Fruit fly (Drosophila melanogaster) whole organism, pupa: Measurements from ENCODE around the gene Jon99Fii.

Experiments
- CG10348 ChIP-seq: fragments of 200-800 bp; sonication (Bioruptor generic); IDR thresholded peaks from 2 replicates; pipeline ENCODE4 v1.3.6; 2022; ENCODE audit warnings: missing biosample characterization, missing genetic modification characterization
- CG12605 ChIP-seq: fragments of 200-800 bp; sonication (Bioruptor generic); IDR thresholded peaks from 2 replicates; pipeline ENCODE4 v1.3.6; 2022; ENCODE audit warnings: missing biosample characterization, missing genetic modification characterization
- CG13204 ChIP-seq: fragments of 200-800 bp; sonication (Bioruptor generic); optimal IDR thresholded peaks from 2 replicates; lab custom pipeline; 2018; ENCODE audit warnings: missing biosample characterization, mild to moderate bottlenecking, missing genetic modification characterization, moderate library complexity
- CG14655 ChIP-seq: fragments of 200-800 bp; sonication (Bioruptor generic); optimal IDR thresholded peaks from 3 replicates; lab custom pipeline; 2017; ENCODE audit warnings: mild to moderate bottlenecking, missing biosample characterization, missing genetic modification reagents, missing genetic modification characterization
- CG15710 ChIP-seq: fragments of 200-800 bp; sonication (Bioruptor generic); optimal IDR thresholded peaks from 2 replicates; lab custom pipeline; 2018; ENCODE audit warnings: missing biosample characterization, mild to moderate bottlenecking, missing genetic modification characterization, moderate library complexity
- CG17806 ChIP-seq: fragments of 200-800 bp; sonication (Bioruptor generic); optimal IDR thresholded peaks from 2 replicates; lab custom pipeline; 2018; ENCODE audit warnings: missing biosample characterization, mild to moderate bottlenecking, missing genetic modification characterization, moderate library complexity
- CG32121 ChIP-seq: fragments of 200-800 bp; sonication (Bioruptor generic); IDR thresholded peaks from 2 replicates; pipeline ENCODE4 v1.3.6; 2022; ENCODE audit warnings: missing biosample characterization, missing genetic modification characterization
- CG34367 ChIP-seq: fragments of 200-800 bp; sonication (Bioruptor generic); optimal IDR thresholded peaks from 2 replicates; lab custom pipeline; 2018; ENCODE audit warnings: missing biosample characterization, mild to moderate bottlenecking, missing genetic modification characterization
- CG4496 ChIP-seq: fragments of 200-800 bp; sonication (Bioruptor generic); IDR thresholded peaks from 3 replicates; pipeline ENCODE4 v1.3.6; 2022; ENCODE audit warnings: missing biosample characterization, missing genetic modification characterization
- CG8159 ChIP-seq: fragments of 200-800 bp; sonication (Bioruptor generic); optimal IDR thresholded peaks from 3 replicates; lab custom pipeline; 2018; ENCODE audit warnings: missing biosample characterization, mild to moderate bottlenecking, missing genetic modification characterization, moderate library complexity
- CG8301 ChIP-seq: fragments of 200-800 bp; sonication (Bioruptor generic); optimal IDR thresholded peaks from 2 replicates; lab custom pipeline; 2018; ENCODE audit warnings: missing biosample characterization, mild to moderate bottlenecking, missing genetic modification characterization
- CG9948 ChIP-seq: fragments of 200-800 bp; sonication (Bioruptor generic); optimal IDR thresholded peaks from 2 replicates; lab custom pipeline; 2018; ENCODE audit warnings: missing biosample characterization, mild to moderate bottlenecking, missing genetic modification characterization, moderate library complexity
- D1 ChIP-seq: fragments of 200-800 bp; sonication (Bioruptor generic); optimal IDR thresholded peaks from 2 replicates; lab custom pipeline; 2018; ENCODE audit warnings: missing biosample characterization, mild to moderate bottlenecking, missing genetic modification characterization, moderate library complexity
- EcR ChIP-seq: fragments of 200-800 bp; sonication (Bioruptor generic); optimal IDR thresholded peaks from 3 replicates; lab custom pipeline; 2019; ENCODE audit warnings: missing biosample characterization, missing genetic modification characterization, mild to moderate bottlenecking, moderate library complexity, missing genetic modification reagents
- Ets98B ChIP-seq: fragments of 200-800 bp; sonication (Bioruptor generic); IDR thresholded peaks from 2 replicates; pipeline ENCODE4 v1.3.6; 2022; ENCODE audit warnings: missing biosample characterization, missing genetic modification characterization
- Pif1A ChIP-seq: fragments of 200-800 bp; sonication (Bioruptor generic); optimal IDR thresholded peaks from 3 replicates; lab custom pipeline; 2016; ENCODE audit warnings: missing biosample characterization, missing genetic modification characterization
- Pif1B ChIP-seq: fragments of 200-800 bp; sonication (Bioruptor generic); optimal IDR thresholded peaks from 3 replicates; lab custom pipeline; 2016; ENCODE audit warnings: missing biosample characterization, missing genetic modification characterization
- Snoo ChIP-seq: fragments of 200-800 bp; sonication (Bioruptor generic); optimal IDR thresholded peaks from 3 replicates; lab custom pipeline; 2017; ENCODE audit warnings: missing biosample characterization, mild to moderate bottlenecking, missing genetic modification characterization, inconsistent platforms
- fd96Ca ChIP-seq: fragments of 200-800 bp; sonication (Bioruptor generic); IDR thresholded peaks from 3 replicates; pipeline ENCODE4 v1.3.6; 2022; ENCODE audit warnings: missing biosample characterization, missing genetic modification characterization
- gl ChIP-seq: fragments of 200-800 bp; sonication (Bioruptor generic); optimal IDR thresholded peaks from 2 replicates; lab custom pipeline; 2018; ENCODE audit warnings: missing biosample characterization, mild to moderate bottlenecking, missing genetic modification characterization
- rn ChIP-seq: fragments of 200-800 bp; sonication (Bioruptor generic); IDR thresholded peaks from 2 replicates; pipeline ENCODE4 v1.3.6; 2022; ENCODE audit warnings: missing biosample characterization, missing genetic modification characterization

The Jon99Fii gene

dm6 chr3R:30531129-30531708 lies 43.5 kb upstream of the Jon99Fii start:
- TF ChIP-seq CG12605 (GFP tag; lab: Robert Waterston, UW) (peak; percentile 56; the same call in 1 of the 2 replicates), rn (no peak), Pif1A (GFP tag; lab: Kevin White, UChicago) (peak; percentile 3), CG8159 (tag; lab: Kevin White, UChicago) (no peak), CG34367 (tag; lab: Kevin White, UChicago) (no peak), CG32121 (GFP tag; lab: Robert Waterston, UW) (no peak; the same call in 1 of the 2 replicates), gl (no peak), D1 (tag; lab: Kevin White, UChicago) (no peak), CG4496 (GFP tag; lab: Robert Waterston, UW) (peak; percentile 64), Snoo (tag; lab: Kevin White, UChicago) (no peak), CG15710 (tag; lab: Kevin White, UChicago) (no peak), EcR (no peak), CG8301 (tag; lab: Kevin White, UChicago) (peak; percentile 53), CG17806 (no peak), CG14655 (GFP tag; lab: Kevin White, UChicago) (peak; percentile 59), CG9948 (no peak), CG10348 (GFP tag; lab: Robert Waterston, UW) (no peak), CG13204 (GFP tag; lab: Kevin White, UChicago) (no peak), Ets98B (peak; percentile 52; the same call in 1 of the 2 replicates), Pif1B (GFP tag; lab: Kevin White, UChicago) (no peak), fd96Ca (GFP tag; lab: Robert Waterston, UW) (peak; percentile 73; the same call in 2 of the 3 replicates)

- TF ChIP-seq CG34367 (tag; lab: Kevin White, UChicago) (no peak), CG32121 (GFP tag; lab: Robert Waterston, UW) (0 out of 2 replicates have a peak, but pooled peaks have one; percentile 17), CG14655 (GFP tag; lab: Kevin White, UChicago) (peak; percentile 44), CG8301 (tag; lab: Kevin White, UChicago) (peak; percentile 21), fd96Ca (GFP tag; lab: Robert Waterston, UW) (no peak), CG15710 (tag; lab: Kevin White, UChicago) (no peak)
Measured at dm6 chr3R:30529570-30529969, 41.8 kb upstream of the Jon99Fii start.

dm6 chr3R:30528692-30529305 lies 41.1 kb upstream of the Jon99Fii start:
- no peak for TF ChIP-seq CG12605 (GFP tag; lab: Robert Waterston, UW)
- no peak for TF ChIP-seq gl
- peak; percentile 0 for TF ChIP-seq CG14655 (GFP tag; lab: Kevin White, UChicago)

- TF ChIP-seq Pif1B (GFP tag; lab: Kevin White, UChicago): peak; percentile 60
- TF ChIP-seq fd96Ca (GFP tag; lab: Robert Waterston, UW): no peak; the same call in 2 of the 3 replicates
- peak; percentile 5 for TF ChIP-seq CG8159 (tag; lab: Kevin White, UChicago)
- TF ChIP-seq Pif1A (GFP tag; lab: Kevin White, UChicago): peak; percentile 32
- TF ChIP-seq CG10348 (GFP tag; lab: Robert Waterston, UW): no peak
- peak; percentile 55; the same call in 1 of the 2 replicates for TF ChIP-seq Ets98B
- no peak for TF ChIP-seq CG17806
- TF ChIP-seq CG32121 (GFP tag; lab: Robert Waterston, UW): peak; percentile 63; the same call in 1 of the 2 replicates
- peak; percentile 51; the same call in 1 of the 2 replicates for TF ChIP-seq CG12605 (GFP tag; lab: Robert Waterston, UW)
- peak; percentile 63; the same call in 2 of the 3 replicates for TF ChIP-seq CG4496 (GFP tag; lab: Robert Waterston, UW)
- TF ChIP-seq Snoo (tag; lab: Kevin White, UChicago): no peak
Measured at dm6 chr3R:30526799-30527465, 39.2 kb upstream of the Jon99Fii start, which contains the start of gene jdp. Gene jdp (minus strand): TSS chr3R:30527037.

- TF ChIP-seq EcR: no peak
- no peak for TF ChIP-seq CG9948
- peak; percentile 62; the same call in 2 of the 3 replicates for TF ChIP-seq CG4496 (GFP tag; lab: Robert Waterston, UW)
- no peak for TF ChIP-seq CG8159 (tag; lab: Kevin White, UChicago)
- TF ChIP-seq CG32121 (GFP tag; lab: Robert Waterston, UW): no peak
- peak; percentile 58 for TF ChIP-seq Ets98B
- peak; percentile 42; the same call in 1 of the 3 replicates for TF ChIP-seq fd96Ca (GFP tag; lab: Robert Waterston, UW)
- TF ChIP-seq CG13204 (GFP tag; lab: Kevin White, UChicago): no peak
- TF ChIP-seq D1 (tag; lab: Kevin White, UChicago): no peak
- no peak for TF ChIP-seq Snoo (tag; lab: Kevin White, UChicago)
- no peak for TF ChIP-seq CG17806
- TF ChIP-seq CG34367 (tag; lab: Kevin White, UChicago): no peak
- TF ChIP-seq CG8301 (tag; lab: Kevin White, UChicago): no peak
- TF ChIP-seq Pif1A (GFP tag; lab: Kevin White, UChicago): no peak
- no peak for TF ChIP-seq rn
- TF ChIP-seq CG14655 (GFP tag; lab: Kevin White, UChicago): peak; percentile 9
- no peak for TF ChIP-seq CG15710 (tag; lab: Kevin White, UChicago)
- TF ChIP-seq CG10348 (GFP tag; lab: Robert Waterston, UW): no peak
- TF ChIP-seq gl: no peak
- no peak for TF ChIP-seq Pif1B (GFP tag; lab: Kevin White, UChicago)
- no peak for TF ChIP-seq CG12605 (GFP tag; lab: Robert Waterston, UW)
Measured at dm6 chr3R:30525629-30526028, 37.9 kb upstream of the Jon99Fii start.
